Worm (Caenorhabditis elegans) whole organism, young adult: ENCODE measurements around the gene rbm-42.
A peak's percentile ranks its signal among the peaks of the same experiment; 100 is the strongest.

Source experiments
- B0035.1 ChIP-seq: sonication (generic microtip); optimal IDR thresholded peaks from 2 replicates; lab custom pipeline; 2016; ENCODE audit warnings: missing genetic modification characterization, mild to moderate bottlenecking, missing compliant biosample characterization, missing genotype, missing genetic modification reagents
- C17E4.6 ChIP-seq: fragments of 200-800 bp; sonication (Bioruptor generic); IDR thresholded peaks from 2 replicates; pipeline ENCODE4 v1.3.6; 2022; ENCODE audit warnings: missing genetic modification reagents, missing genetic modification characterization, missing compliant biosample characterization
- F23B12.7 ChIP-seq: sonication (generic microtip); optimal IDR thresholded peaks from 2 replicates; lab custom pipeline; 2017; ENCODE audit warnings: missing genetic modification characterization, mild to moderate bottlenecking, missing compliant biosample characterization, antibody characterized with exemption, moderate library complexity; ENCODE audit not compliant: insufficient read depth
- F37B4.10 ChIP-seq: fragments of 200-800 bp; sonication (Bioruptor generic); IDR thresholded peaks from 2 replicates; pipeline ENCODE4 v1.3.6; 2022; ENCODE audit warnings: missing genetic modification characterization, missing compliant biosample characterization
- F52B5.7 ChIP-seq: sonication (generic microtip); optimal IDR thresholded peaks from 2 replicates; lab custom pipeline; 2016; ENCODE audit warnings: mild to moderate bottlenecking, missing genetic modification characterization, missing compliant biosample characterization
- Y53G8AR.9 ChIP-seq: fragments of 200-800 bp; sonication (Bioruptor generic); conservative IDR thresholded peaks from 2 replicates; pipeline ENCODE4 v1.3.6; 2022; ENCODE audit warnings: missing genetic modification reagents, missing genetic modification characterization, missing compliant biosample characterization
- attf-5 ChIP-seq: fragments of 200-800 bp; sonication (Bioruptor generic); optimal IDR thresholded peaks from 2 replicates; lab custom pipeline; 2018; ENCODE audit warnings: mild to moderate bottlenecking, missing genetic modification characterization, missing compliant biosample characterization
- cebp-1 ChIP-seq, 2 experiments: fragments of 200-800 bp in 1 of 2; sonication (Bioruptor generic) in 1 of 2; sonication (generic microtip) in 1 of 2; IDR thresholded peaks in 1 of 2; optimal IDR thresholded peaks in 1 of 2; 2 replicates each; pipeline versions ENCODE4 v1.3.6 to Lab custom; 2017 to 2022; ENCODE audit warnings: missing compliant biosample characterization in 2 of 2, missing genetic modification characterization in 2 of 2, mild to moderate bottlenecking in 1 of 2, missing genetic modification reagents in 1 of 2, moderate library complexity in 1 of 2
- cebp-2 ChIP-seq: fragments of 200-800 bp; sonication (Bioruptor generic); IDR thresholded peaks from 2 replicates; pipeline ENCODE4 v1.3.6; 2022; ENCODE audit warnings: missing genetic modification characterization, missing compliant biosample characterization
- ceh-91 ChIP-seq: fragments of 200-800 bp; sonication (Bioruptor generic); IDR thresholded peaks from 2 replicates; pipeline ENCODE4 v1.3.6; 2022; ENCODE audit warnings: missing genetic modification reagents, missing genetic modification characterization, missing compliant biosample characterization
- dox-1 ChIP-seq: fragments of 200-800 bp; sonication (Bioruptor generic); IDR thresholded peaks from 2 replicates; pipeline ENCODE4 v1.3.6; 2022; ENCODE audit warnings: missing genetic modification reagents, missing genetic modification characterization, missing compliant biosample characterization
- dpff-1 ChIP-seq: sonication (generic microtip); optimal IDR thresholded peaks from 2 replicates; lab custom pipeline; 2017; ENCODE audit warnings: mild to moderate bottlenecking, missing genetic modification characterization, missing compliant biosample characterization
- egl-44 ChIP-seq: fragments of 200-800 bp; sonication (Bioruptor generic); IDR thresholded peaks from 2 replicates; pipeline ENCODE4 v1.3.6; 2022; ENCODE audit warnings: missing genetic modification reagents, missing genetic modification characterization, missing compliant biosample characterization
- ets-4 ChIP-seq: fragments of 200-800 bp; sonication (Bioruptor generic); optimal IDR thresholded peaks from 2 replicates; lab custom pipeline; 2018; ENCODE audit warnings: mild to moderate bottlenecking, missing genetic modification characterization, missing compliant biosample characterization
- hlh-12 ChIP-seq: sonication (generic microtip); optimal IDR thresholded peaks from 2 replicates; lab custom pipeline; 2016; ENCODE audit warnings: missing genetic modification characterization, missing compliant biosample characterization
- hmg-1.2 ChIP-seq: fragments of 200-800 bp; sonication (Bioruptor generic); IDR thresholded peaks from 2 replicates; pipeline ENCODE4 v1.3.6; 2022; ENCODE audit warnings: missing genetic modification reagents, missing genetic modification characterization, missing compliant biosample characterization
- hrde-1 ChIP-seq: sonication (generic microtip); optimal IDR thresholded peaks from 2 replicates; lab custom pipeline; 2016; ENCODE audit warnings: missing genetic modification characterization, mild to moderate bottlenecking, missing compliant biosample characterization, moderate library complexity, missing genotype, missing genetic modification reagents, borderline replicate concordance
- hsf-1 ChIP-seq: fragments of 200-800 bp; sonication (Bioruptor generic); IDR thresholded peaks from 2 replicates; pipeline ENCODE4 v1.3.6; 2022; ENCODE audit warnings: missing genetic modification reagents, missing genetic modification characterization, missing compliant biosample characterization
- let-526 ChIP-seq: fragments of 200-800 bp; sonication (Bioruptor generic); IDR thresholded peaks from 2 replicates; pipeline ENCODE4 v1.3.6; 2022; ENCODE audit warnings: missing genetic modification reagents, missing genetic modification characterization, missing compliant biosample characterization
- nfya-2 ChIP-seq: fragments of 200-800 bp; sonication (Bioruptor generic); IDR thresholded peaks from 2 replicates; pipeline ENCODE4 v1.3.6; 2022; ENCODE audit warnings: missing genetic modification reagents, missing genetic modification characterization, missing compliant biosample characterization
- nhr-27 ChIP-seq: fragments of 200-800 bp; sonication (Bioruptor generic); optimal IDR thresholded peaks from 2 replicates; lab custom pipeline; 2018; ENCODE audit warnings: mild to moderate bottlenecking, missing genetic modification characterization, moderate library complexity, missing compliant biosample characterization
- nhr-80 ChIP-seq: sonication (generic microtip); optimal IDR thresholded peaks from 2 replicates; lab custom pipeline; 2016; ENCODE audit warnings: missing genetic modification characterization, missing compliant biosample characterization
- pbrm-1 ChIP-seq: fragments of 200-800 bp; sonication (Bioruptor generic); IDR thresholded peaks from 2 replicates; pipeline ENCODE4 v1.3.6; 2022; ENCODE audit warnings: missing genetic modification reagents, missing genetic modification characterization, missing compliant biosample characterization
- pha-4 ChIP-seq: fragments of 150-350 bp; sonication (generic microtip); optimal IDR thresholded peaks from 2 replicates; lab custom pipeline; 2014; ENCODE audit warnings: missing biosample characterization, missing genetic modification reagents, missing genetic modification characterization
- snpc-1.3 ChIP-seq: sonication (generic microtip); optimal IDR thresholded peaks from 2 replicates; lab custom pipeline; 2017; ENCODE audit warnings: missing genetic modification characterization, mild to moderate bottlenecking, missing compliant biosample characterization, antibody characterized with exemption, moderate library complexity, missing genotype, missing genetic modification reagents; ENCODE audit not compliant: insufficient read depth
- zim-3 ChIP-seq: sonication (generic microtip); optimal IDR thresholded peaks from 2 replicates; lab custom pipeline; 2017; ENCODE audit warnings: mild to moderate bottlenecking, missing genetic modification characterization, moderate library complexity, missing compliant biosample characterization
- ztf-18 ChIP-seq: sonication (generic microtip); optimal IDR thresholded peaks from 2 replicates; lab custom pipeline; 2016; ENCODE audit warnings: missing genotype, mild to moderate bottlenecking, missing genetic modification characterization, missing compliant biosample characterization
- ztf-22 ChIP-seq: fragments of 200-800 bp; sonication (Bioruptor generic); optimal IDR thresholded peaks from 2 replicates; lab custom pipeline; 2018; ENCODE audit warnings: mild to moderate bottlenecking, missing genetic modification characterization, moderate library complexity, missing compliant biosample characterization
- ztf-6 ChIP-seq: fragments of 200-800 bp; sonication (Bioruptor generic); IDR thresholded peaks from 2 replicates; pipeline ENCODE4 v1.3.6; 2022; ENCODE audit warnings: missing genetic modification reagents, missing genetic modification characterization, missing compliant biosample characterization

Gene rbm-42

DNA sequence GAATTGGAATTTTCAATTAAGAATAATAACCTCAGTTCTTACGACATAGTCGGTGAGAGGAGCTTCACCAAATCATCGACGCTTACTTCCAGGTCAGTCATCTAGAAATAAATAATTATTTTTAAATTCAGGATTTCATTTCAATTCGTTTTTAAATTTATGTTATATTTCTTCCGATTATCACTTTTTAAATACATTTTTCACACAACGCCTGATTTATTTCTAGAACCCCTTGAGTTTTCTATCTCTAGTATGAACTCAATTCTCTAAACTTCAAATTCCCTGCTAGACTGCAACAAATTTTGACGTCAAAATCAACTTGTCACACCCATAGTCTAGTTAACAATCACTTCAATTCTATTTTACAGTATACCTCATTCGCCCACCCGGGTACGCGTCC lies 3.6 kb downstream of the rbm-42 start, which contains the start of gene Y54H5A.2:
Y54H5A.2 (minus strand) TSS at position 101 of the 400 bp plus-strand sequence.
- TF ChIP-seq hlh-12 (tag; lab: Kevin White, UChicago) (no peak), ceh-91 (GFP tag; lab: Robert Waterston, UW) (no peak), F37B4.10 (GFP tag; lab: Robert Waterston, UW) (no peak), pha-4 (tag; lab: Kevin White, UChicago) (no peak), hrde-1 (no peak), hsf-1 (GFP tag; lab: Robert Waterston, UW) (no peak), nhr-27 (no peak), nhr-80 (tag; lab: Kevin White, UChicago) (no peak), attf-5 (GFP tag; lab: Kevin White, UChicago) (no peak), cebp-2 (GFP tag; lab: Robert Waterston, UW) (no peak), ztf-6 (GFP tag; lab: Robert Waterston, UW) (no peak)

DNA sequence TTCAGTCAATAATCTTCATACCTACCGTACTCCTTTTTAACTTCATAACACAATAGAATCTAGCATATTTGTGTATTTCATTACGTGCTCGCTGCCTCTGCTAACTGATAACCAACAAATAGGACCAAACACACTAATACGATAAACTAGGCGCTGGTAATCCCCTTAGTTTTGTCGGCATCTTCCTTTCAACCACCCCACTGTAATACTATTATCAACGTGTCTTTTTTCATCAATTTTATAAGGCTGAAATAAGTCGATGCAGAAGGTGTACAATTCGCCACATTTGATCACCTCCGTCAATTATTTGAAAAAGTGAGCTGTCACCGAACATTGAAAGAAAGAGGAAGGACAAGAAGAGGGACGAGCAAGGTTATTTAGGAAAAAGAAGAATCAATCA lies 5.6 kb downstream of the rbm-42 start:
- TF ChIP-seq let-526 (GFP tag; lab: Robert Waterston, UW) (no peak), nhr-80 (tag; lab: Kevin White, UChicago) (peak; percentile 40)

DNA sequence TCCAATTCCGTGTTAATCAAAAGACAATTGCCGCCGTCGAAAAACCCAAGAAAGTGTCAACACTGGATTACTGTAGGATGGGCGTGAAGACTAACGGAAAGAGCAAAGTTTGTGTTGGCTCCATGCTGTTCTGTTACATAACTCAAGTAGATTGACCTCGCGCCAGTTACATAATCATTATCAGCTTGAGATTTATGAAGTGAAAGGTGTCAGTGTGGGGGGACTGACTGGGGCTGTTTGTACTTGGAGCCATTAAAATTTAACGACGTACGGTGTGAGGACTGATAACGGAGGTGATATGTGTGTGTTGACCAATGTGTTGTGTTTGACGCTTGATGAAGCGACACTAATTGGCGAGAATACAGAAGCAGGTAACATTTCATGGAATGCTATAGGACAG lies 6.3 kb downstream of the rbm-42 start:
- no peak for TF ChIP-seq ztf-6 (GFP tag; lab: Robert Waterston, UW)
- TF ChIP-seq ztf-22: peak; percentile 66
- peak; percentile 74 for TF ChIP-seq nhr-80 (tag; lab: Kevin White, UChicago)
- TF ChIP-seq B0035.1 (tag; lab: Kevin White, UChicago): no peak
- TF ChIP-seq nfya-2: no peak
- 0 out of 2 replicates have a peak, but pooled peaks have one; percentile 34 for TF ChIP-seq dox-1 (GFP tag; lab: Robert Waterston, UW)
- TF ChIP-seq C17E4.6 (GFP tag; lab: Robert Waterston, UW): 0 out of 2 replicates have a peak, but pooled peaks have one; percentile 10
- TF ChIP-seq ets-4 (GFP tag; lab: Kevin White, UChicago): peak; percentile 19
- no peak for TF ChIP-seq cebp-1 (GFP tag; IDR thresholded peaks at IDR 0.05; lab: Robert Waterston, UW)
- TF ChIP-seq cebp-1 (tag; optimal IDR thresholded peaks at IDR 0.05; lab: Kevin White, UChicago): peak; percentile 8
- TF ChIP-seq, all 124 proteins: peak for 6

DNA sequence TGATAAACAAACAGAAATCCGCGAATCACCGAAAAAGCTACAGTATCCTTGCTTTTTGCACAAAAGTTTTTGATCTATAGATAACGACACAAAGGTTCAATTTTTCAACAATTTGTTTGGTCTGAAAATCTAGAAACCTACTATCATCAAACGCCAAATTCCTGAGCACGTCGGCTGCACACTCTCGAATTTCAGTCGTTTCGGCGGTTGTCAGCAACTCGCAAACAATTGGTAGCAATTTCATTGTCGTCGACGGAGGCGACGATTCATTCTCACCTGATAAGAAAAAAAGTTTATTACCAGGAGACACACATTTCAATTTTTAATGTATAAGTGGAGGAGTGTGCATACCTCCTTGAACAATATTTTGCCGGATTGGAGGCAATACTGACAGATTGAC lies 7.2 kb downstream of the rbm-42 start:
- TF ChIP-seq F23B12.7 (tag; lab: Kevin White, UChicago): no peak
- no peak for TF ChIP-seq snpc-1.3 (tag; lab: Kevin White, UChicago)
- TF ChIP-seq F52B5.7 (tag; lab: Kevin White, UChicago): no peak
- peak; percentile 41 for TF ChIP-seq nhr-80 (tag; lab: Kevin White, UChicago)

DNA sequence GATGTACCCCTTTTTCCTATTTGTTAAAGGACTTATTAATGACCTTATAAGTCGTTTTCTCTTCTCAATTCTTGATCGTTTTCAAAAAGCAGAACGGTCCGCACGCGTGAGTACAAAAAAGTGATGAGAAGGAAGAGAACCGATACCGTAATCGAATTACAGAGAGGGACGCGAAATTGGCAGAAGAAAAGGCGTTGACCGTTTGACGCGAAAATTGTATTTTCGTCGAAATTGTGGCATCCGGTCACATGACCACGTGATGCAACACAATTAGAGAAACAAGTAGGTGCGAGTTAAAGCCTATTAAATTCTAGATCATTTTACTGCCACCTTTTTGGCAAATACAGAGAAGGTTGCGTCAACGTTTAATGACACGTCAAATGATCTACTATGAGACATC lies 8.9 kb downstream of the rbm-42 start:
- TF ChIP-seq hmg-1.2 (GFP tag; lab: Robert Waterston, UW): no peak
- no peak for TF ChIP-seq dpff-1 (tag; lab: Kevin White, UChicago)
- TF ChIP-seq zim-3: no peak
- TF ChIP-seq egl-44 (GFP tag; lab: Robert Waterston, UW): no peak
- TF ChIP-seq Y53G8AR.9 (GFP tag; lab: Robert Waterston, UW): no peak
- TF ChIP-seq ztf-6 (GFP tag; lab: Robert Waterston, UW): no peak
- no peak for TF ChIP-seq ztf-18 (tag; lab: Kevin White, UChicago)
- no peak for TF ChIP-seq pbrm-1 (GFP tag; lab: Robert Waterston, UW)
- TF ChIP-seq, all 124 proteins: peak for 0
